Worm (Caenorhabditis elegans) whole organism, young adult: ENCODE measurements around the gene Y54G9A.9.

ENCODE experiments used
- attf-5 ChIP-seq: fragments of 200-800 bp; sonication (Bioruptor generic); optimal IDR thresholded peaks from 2 replicates; lab custom pipeline; 2018; ENCODE audit warnings: mild to moderate bottlenecking, missing genetic modification characterization, missing compliant biosample characterization
- unc-62 ChIP-seq: fragments of 150-350 bp; optimal IDR thresholded peaks from 2 replicates; lab custom pipeline; 2014; ENCODE audit warnings: missing biosample characterization, missing genetic modification reagents, missing genetic modification characterization

ce11 chrII:13697691-13698090 is 31.8 kb upstream of the Y54G9A.9 start:
- TF ChIP-seq unc-62, result no peak
- no peak for TF ChIP-seq attf-5 (GFP tag; lab: Kevin White, UChicago)
